Fruit fly (Drosophila melanogaster) S2 (cell line): ENCODE measurements around the gene Crag.

Experiments
- CG8478 ChIP-seq: fragments of >200 bp; optimal IDR thresholded peaks from 2 replicates; lab custom pipeline; 2018
- CTCF ChIP-seq, 2 experiments: fragments of >200 bp; optimal IDR thresholded peaks; 2 replicates each; lab custom pipeline; 2018

DNA sequence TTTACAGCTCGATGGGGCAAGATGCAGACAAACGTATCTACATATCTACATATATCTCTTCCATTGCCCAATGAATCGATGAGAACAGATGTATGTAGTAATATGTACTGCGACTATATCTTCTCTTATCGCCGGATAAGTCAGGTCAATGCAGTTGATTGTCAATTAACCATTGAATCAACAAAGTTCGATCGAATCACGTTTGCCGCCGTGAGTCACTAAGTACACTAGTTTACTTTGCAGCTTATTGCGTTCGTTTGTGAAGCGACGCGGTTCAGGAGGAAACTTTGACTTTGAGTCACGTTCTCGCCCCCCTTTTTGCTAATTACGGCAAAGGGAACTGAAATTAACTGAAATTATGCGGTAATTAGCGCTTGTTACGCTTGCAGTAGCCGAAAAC, 11.0 kb upstream of the Crag start:
- TF ChIP-seq CG8478 (lab: Kevin White, UChicago) = no peak
- no peak for TF ChIP-seq CTCF (optimal IDR thresholded peaks at IDR 0.05; lab: Kevin White, UChicago)
